Fruit fly (Drosophila melanogaster) whole organism, prepupa: Measurements from ENCODE around the gene CG7115.

Source experiments
- CG10669 ChIP-seq: fragments of 200-800 bp; sonication (Bioruptor generic); optimal IDR thresholded peaks from 3 replicates; lab custom pipeline; 2018; ENCODE audit warnings: missing biosample characterization, mild to moderate bottlenecking, missing genetic modification characterization, moderate library complexity
- CG11762 ChIP-seq: fragments of 200-800 bp; sonication (Bioruptor generic); optimal IDR thresholded peaks from 3 replicates; lab custom pipeline; 2016; ENCODE audit warnings: missing biosample characterization, missing genetic modification characterization; ENCODE audit not compliant: insufficient read depth
- CG15336 ChIP-seq: fragments of 200-800 bp; sonication (Bioruptor generic); IDR thresholded peaks from 2 replicates; pipeline ENCODE4 v1.3.6; 2022; ENCODE audit warnings: missing biosample characterization, missing genetic modification characterization
- CG3032 ChIP-seq: fragments of 200-800 bp; optimal IDR thresholded peaks from 2 replicates; lab custom pipeline; 2019; ENCODE audit warnings: missing biosample characterization, mild to moderate bottlenecking, missing genetic modification characterization, moderate library complexity
- CG32006 ChIP-seq: fragments of 200-800 bp; sonication (Bioruptor generic); optimal IDR thresholded peaks from 3 replicates; lab custom pipeline; 2017; ENCODE audit warnings: missing biosample characterization, mild to moderate bottlenecking, missing genetic modification characterization
- CG34406 ChIP-seq: fragments of 200-800 bp; sonication (Bioruptor generic); optimal IDR thresholded peaks from 3 replicates; lab custom pipeline; 2016; ENCODE audit warnings: missing biosample characterization, missing genetic modification characterization
- CG4318 ChIP-seq: fragments of 200-800 bp; sonication (Bioruptor generic); optimal IDR thresholded peaks from 3 replicates; lab custom pipeline; 2017; ENCODE audit warnings: missing biosample characterization, mild to moderate bottlenecking, missing genetic modification characterization
- CG6276 ChIP-seq: fragments of 200-800 bp; sonication (Bioruptor generic); optimal IDR thresholded peaks from 2 replicates; lab custom pipeline; 2017; ENCODE audit warnings: missing biosample characterization, mild to moderate bottlenecking, missing genetic modification characterization
- CG6792 ChIP-seq: fragments of 200-800 bp; sonication (Bioruptor generic); optimal IDR thresholded peaks from 3 replicates; lab custom pipeline; 2016; ENCODE audit warnings: missing biosample characterization, missing genetic modification characterization
- CG6854 ChIP-seq: fragments of 200-800 bp; sonication (Bioruptor generic); optimal IDR thresholded peaks from 2 replicates; lab custom pipeline; 2017; ENCODE audit warnings: missing biosample characterization, mild to moderate bottlenecking, missing genetic modification characterization
- CG7368 ChIP-seq: fragments of 200-800 bp; sonication (Bioruptor generic); optimal IDR thresholded peaks from 3 replicates; lab custom pipeline; 2016; ENCODE audit warnings: missing biosample characterization, missing genetic modification characterization
- CG8632 ChIP-seq: fragments of 200-800 bp; sonication (Bioruptor generic); optimal IDR thresholded peaks from 3 replicates; lab custom pipeline; 2016; ENCODE audit warnings: missing biosample characterization, missing genetic modification characterization
- CG9139 ChIP-seq: fragments of 200-800 bp; sonication (Bioruptor generic); optimal IDR thresholded peaks from 3 replicates; lab custom pipeline; 2017; ENCODE audit warnings: missing biosample characterization, mild to moderate bottlenecking, missing genetic modification characterization
- Eip75B ChIP-seq: fragments of 200-800 bp; sonication (Bioruptor generic); optimal IDR thresholded peaks from 3 replicates; lab custom pipeline; 2016; ENCODE audit warnings: missing biosample characterization, missing genetic modification characterization
- Eip93F ChIP-seq: fragments of 200-800 bp; sonication (Bioruptor generic); optimal IDR thresholded peaks from 2 replicates; lab custom pipeline; 2016; ENCODE audit warnings: missing biosample characterization, mild to moderate bottlenecking, missing genetic modification characterization
- Ets96B ChIP-seq: fragments of 200-800 bp; optimal IDR thresholded peaks from 2 replicates; lab custom pipeline; 2019; ENCODE audit warnings: missing biosample characterization, mild to moderate bottlenecking, missing genetic modification characterization, moderate library complexity
- Hr38 ChIP-seq: sonication (Bioruptor generic); optimal IDR thresholded peaks from 2 replicates; lab custom pipeline; 2016; ENCODE audit warnings: missing biosample characterization, missing genetic modification characterization
- Hr39 ChIP-seq: fragments of 200-800 bp; sonication (Bioruptor generic); optimal IDR thresholded peaks from 2 replicates; lab custom pipeline; 2016; ENCODE audit warnings: missing biosample characterization, missing genetic modification characterization
- Hr4 ChIP-seq: fragments of 200-800 bp; sonication (Bioruptor generic); optimal IDR thresholded peaks from 3 replicates; lab custom pipeline; 2016; ENCODE audit warnings: missing biosample characterization, missing genetic modification characterization
- Met ChIP-seq: fragments of 200-800 bp; sonication (Bioruptor generic); optimal IDR thresholded peaks from 3 replicates; lab custom pipeline; 2016; ENCODE audit warnings: missing biosample characterization, missing genetic modification characterization
- Sox102F ChIP-seq: fragments of 200-800 bp; sonication (Bioruptor generic); optimal IDR thresholded peaks from 2 replicates; lab custom pipeline; 2016; ENCODE audit warnings: missing biosample characterization, mild to moderate bottlenecking, missing genetic modification characterization
- cyc ChIP-seq: fragments of 200-800 bp; sonication (Bioruptor generic); optimal IDR thresholded peaks from 3 replicates; lab custom pipeline; 2016; ENCODE audit warnings: missing biosample characterization, missing genetic modification characterization
- dac ChIP-seq: fragments of 200-800 bp; sonication (Bioruptor generic); optimal IDR thresholded peaks from 2 replicates; lab custom pipeline; 2017; ENCODE audit warnings: missing biosample characterization, mild to moderate bottlenecking, missing genetic modification characterization
- dsx ChIP-seq: fragments of 200-800 bp; optimal IDR thresholded peaks from 3 replicates; lab custom pipeline; 2019; ENCODE audit warnings: missing biosample characterization, mild to moderate bottlenecking, missing genetic modification characterization, moderate library complexity; ENCODE audit not compliant: poor library complexity, severe bottlenecking
- fd85E ChIP-seq: fragments of 200-800 bp; sonication (Bioruptor generic); optimal IDR thresholded peaks from 3 replicates; lab custom pipeline; 2016; ENCODE audit warnings: missing biosample characterization, missing genetic modification characterization
- lz ChIP-seq: fragments of 200-800 bp; sonication (Bioruptor generic); optimal IDR thresholded peaks from 3 replicates; lab custom pipeline; 2016; ENCODE audit warnings: missing biosample characterization, missing genetic modification characterization
- net ChIP-seq: fragments of 200-800 bp; sonication (Bioruptor generic); optimal IDR thresholded peaks from 3 replicates; lab custom pipeline; 2016; ENCODE audit warnings: missing biosample characterization, missing genetic modification characterization
- pdm3 ChIP-seq: fragments of 200-800 bp; sonication (Bioruptor generic); optimal IDR thresholded peaks from 3 replicates; lab custom pipeline; 2016; ENCODE audit warnings: missing biosample characterization, missing genetic modification characterization
- salr ChIP-seq, 2 experiments: fragments of 200-800 bp; sonication (Bioruptor generic); optimal IDR thresholded peaks; 3 replicates each; lab custom pipeline; 2016 to 2018; ENCODE audit warnings: missing biosample characterization in 2 of 2, missing genetic modification characterization in 2 of 2, mild to moderate bottlenecking in 1 of 2
- spab ChIP-seq: fragments of 200-800 bp; sonication (Bioruptor generic); optimal IDR thresholded peaks from 2 replicates; lab custom pipeline; 2017; ENCODE audit warnings: missing biosample characterization, mild to moderate bottlenecking, missing genetic modification characterization, missing genetic modification reagents
- topi ChIP-seq: fragments of 200-800 bp; sonication (Bioruptor generic); optimal IDR thresholded peaks from 3 replicates; lab custom pipeline; 2016; ENCODE audit warnings: missing biosample characterization, missing genetic modification characterization
- vri ChIP-seq: fragments of 200-800 bp; sonication (Bioruptor generic); optimal IDR thresholded peaks from 3 replicates; lab custom pipeline; 2016; ENCODE audit warnings: missing biosample characterization, mild to moderate bottlenecking, missing genetic modification characterization

The CG7115 gene

DNA sequence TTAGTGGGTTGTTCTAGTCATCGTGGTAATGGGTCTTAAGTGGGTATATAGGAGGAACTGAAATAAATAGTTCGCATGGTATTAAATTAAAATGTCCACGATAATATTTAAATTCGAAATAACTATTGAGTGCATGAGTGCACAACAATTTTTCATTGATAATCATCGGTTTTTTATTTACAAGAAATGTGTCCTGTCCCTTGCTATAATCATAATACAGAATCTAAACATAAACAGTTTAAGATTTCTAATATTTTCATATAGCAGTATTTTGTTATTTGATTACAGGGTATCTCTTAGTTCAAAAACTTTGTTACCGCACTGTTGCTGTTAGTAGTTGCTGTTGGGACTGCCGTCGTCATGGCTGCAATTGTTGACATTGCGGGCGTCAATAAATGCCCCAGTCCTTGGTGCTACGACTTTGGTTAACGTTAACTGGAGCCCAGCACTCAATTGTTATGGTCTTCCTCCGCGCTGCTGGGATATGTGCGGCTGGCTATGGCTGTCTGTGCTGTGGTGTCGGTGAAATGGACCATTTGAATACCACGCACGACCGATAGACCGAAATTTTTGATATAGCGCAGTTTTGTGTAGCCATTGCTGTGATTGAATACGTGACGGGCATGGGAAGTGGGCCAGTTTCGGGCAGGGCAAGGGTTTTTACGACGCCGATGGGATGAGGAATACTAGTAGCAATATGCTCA lies 51.0 kb downstream of the CG7115 start (continued):
- TF ChIP-seq salr (GFP tag; optimal IDR thresholded peaks at IDR 0.05; lab: Kevin White, UChicago): peak in 1 of 2 experiments; percentile 28
- no peak for TF ChIP-seq CG9139 (GFP tag; lab: Kevin White, UChicago)
- TF ChIP-seq Eip75B (GFP tag; lab: Kevin White, UChicago): no peak
- no peak for TF ChIP-seq Met (GFP tag; lab: Kevin White, UChicago)
- no peak for TF ChIP-seq CG6792 (GFP tag; lab: Kevin White, UChicago)
- TF ChIP-seq CG10669 (GFP tag; lab: Kevin White, UChicago): no peak
- no peak for TF ChIP-seq dac (GFP tag; lab: Kevin White, UChicago)
- no peak for TF ChIP-seq cyc (GFP tag; lab: Kevin White, UChicago)
- no peak for TF ChIP-seq lz
- TF ChIP-seq net (GFP tag; lab: Kevin White, UChicago): no peak
- no peak for TF ChIP-seq Ets96B (tag; lab: Kevin White, UChicago)
- TF ChIP-seq CG32006 (GFP tag; lab: Kevin White, UChicago): peak; percentile 67
- no peak for TF ChIP-seq Sox102F (GFP tag; lab: Kevin White, UChicago)
- no peak for TF ChIP-seq spab (GFP tag; lab: Kevin White, UChicago)
- peak; percentile 45 for TF ChIP-seq Hr4 (GFP tag; lab: Kevin White, UChicago)
- no peak for TF ChIP-seq Hr39 (GFP tag; lab: Kevin White, UChicago)
- TF ChIP-seq CG15336 (GFP tag; lab: Robert Waterston, UW): peak; percentile 41; the same call in 1 of the 2 replicates
- TF ChIP-seq CG34406 (GFP tag; lab: Kevin White, UChicago): no peak
- TF ChIP-seq dsx: peak; percentile 6
- no peak for TF ChIP-seq CG3032
- no peak for TF ChIP-seq Eip93F (GFP tag; lab: Kevin White, UChicago)
- TF ChIP-seq vri (GFP tag; lab: Kevin White, UChicago): no peak
- no peak for TF ChIP-seq CG11762 (GFP tag; lab: Kevin White, UChicago)
- TF ChIP-seq pdm3 (GFP tag; lab: Kevin White, UChicago): peak; percentile 16
- TF ChIP-seq, all 60 proteins: peak for 16

DNA sequence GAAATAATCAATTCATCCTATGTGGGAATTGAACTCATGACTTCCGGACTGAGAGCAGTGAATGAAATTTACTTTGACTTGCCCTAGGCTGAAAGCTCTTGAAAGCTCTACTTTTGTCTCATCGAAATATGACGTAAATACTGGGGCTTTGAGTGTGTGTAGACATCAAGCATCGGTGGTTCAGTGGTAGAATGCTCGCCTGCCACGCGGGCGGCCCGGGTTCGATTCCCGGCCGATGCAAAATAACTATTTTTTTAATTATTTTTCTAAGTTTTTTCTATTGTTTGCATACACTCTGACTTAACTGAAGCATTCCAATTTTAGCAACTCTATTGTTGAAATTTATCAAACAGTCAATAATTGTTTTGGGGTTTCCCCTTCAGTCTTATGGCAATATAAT lies 51.7 kb downstream of the CG7115 start:
- no peak for TF ChIP-seq Hr38 (GFP tag; lab: Kevin White, UChicago)
- no peak for TF ChIP-seq CG11762 (GFP tag; lab: Kevin White, UChicago)
- no peak for TF ChIP-seq vri (GFP tag; lab: Kevin White, UChicago)
- TF ChIP-seq Ets96B (tag; lab: Kevin White, UChicago): no peak
- TF ChIP-seq CG6276 (GFP tag; lab: Kevin White, UChicago): no peak
- TF ChIP-seq CG6854 (GFP tag; lab: Kevin White, UChicago): no peak
- no peak for TF ChIP-seq Eip75B (GFP tag; lab: Kevin White, UChicago)
- no peak for TF ChIP-seq fd85E
- TF ChIP-seq topi (GFP tag; lab: Kevin White, UChicago): no peak
- no peak for TF ChIP-seq cyc (GFP tag; lab: Kevin White, UChicago)
- no peak for TF ChIP-seq CG8632 (GFP tag; lab: Kevin White, UChicago)
- TF ChIP-seq CG4318 (GFP tag; lab: Kevin White, UChicago): no peak
- TF ChIP-seq CG15336 (GFP tag; lab: Robert Waterston, UW): no peak
- TF ChIP-seq dac (GFP tag; lab: Kevin White, UChicago): no peak
- TF ChIP-seq CG7368: no peak
